Fruit fly (Drosophila melanogaster): ENCODE data around the gene CG13127.

DNA sequence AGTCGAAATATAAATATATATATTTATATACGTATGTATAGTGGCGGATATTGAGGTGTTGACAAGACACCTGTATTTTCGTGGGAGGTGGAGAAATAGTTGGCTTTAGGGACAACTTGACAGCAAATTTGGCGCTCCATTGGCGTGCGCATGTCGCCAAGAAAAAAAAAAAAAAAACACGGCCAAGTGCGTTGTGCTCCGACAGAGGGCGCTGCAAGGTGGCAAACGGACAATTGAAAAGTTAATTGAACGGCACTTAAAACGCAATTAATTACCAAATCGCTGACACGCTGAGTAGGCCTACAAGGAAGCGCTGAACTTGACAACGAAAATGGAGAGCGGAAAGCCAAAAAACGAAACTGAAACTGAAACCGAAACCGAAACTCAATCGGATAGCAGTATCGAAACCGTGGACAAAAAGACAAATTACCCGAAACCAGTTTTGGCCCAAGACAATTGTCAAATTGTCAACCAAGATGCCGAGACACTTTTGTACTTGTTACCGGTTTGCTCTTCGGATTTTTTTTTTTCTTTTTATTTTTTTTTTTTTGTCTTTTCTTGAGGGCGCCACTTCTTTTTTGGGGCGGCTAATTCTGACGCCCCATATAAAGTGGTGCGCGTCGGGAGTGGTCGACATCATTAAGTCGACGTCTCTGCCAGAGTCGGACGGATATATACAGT is 27.2 kb downstream of the CG13127 start, which contains the start of gene Cpr31A:
- no peak for TF ChIP-seq psq (optimal IDR thresholded peaks at IDR 0.05)
- TF ChIP-seq pan (optimal IDR thresholded peaks at IDR 0.05) = no peak
- no peak for TF ChIP-seq usp (GFP tag; optimal IDR thresholded peaks at IDR 0.05)
- no peak for TF ChIP-seq CG8478 (optimal IDR thresholded peaks at IDR 0.05)
